Fruit fly (Drosophila melanogaster) whole organism, embryonic: Measurements from ENCODE around the gene CG6951.

ENCODE experiments used
- CG10366 ChIP-seq: fragments of 200-800 bp; sonication (Bioruptor generic); IDR thresholded peaks from 2 replicates; pipeline ENCODE4 v1.3.6; 2022; ENCODE audit warnings: missing biosample characterization, missing genetic modification characterization
- CG10462 ChIP-seq: fragments of 200-800 bp; sonication (Bioruptor generic); optimal IDR thresholded peaks from 2 replicates; lab custom pipeline; 2016; ENCODE audit warnings: missing biosample characterization, missing genetic modification characterization
- CG12155 ChIP-seq: fragments of 200-800 bp; sonication (Bioruptor generic); optimal IDR thresholded peaks from 3 replicates; lab custom pipeline; 2016; ENCODE audit warnings: missing biosample characterization, missing genetic modification characterization
- CG13424 ChIP-seq: fragments of 200-800 bp; sonication (Bioruptor generic); optimal IDR thresholded peaks from 2 replicates; lab custom pipeline; 2019; ENCODE audit warnings: missing biosample characterization, mild to moderate bottlenecking, missing genetic modification characterization, moderate library complexity
- CG13894 ChIP-seq: fragments of 200-800 bp; sonication (Bioruptor generic); optimal IDR thresholded peaks from 3 replicates; lab custom pipeline; 2018; ENCODE audit warnings: missing biosample characterization, mild to moderate bottlenecking, missing genetic modification characterization, moderate library complexity
- CG15073 ChIP-seq: fragments of 200-800 bp; sonication (Bioruptor generic); optimal IDR thresholded peaks from 2 replicates; lab custom pipeline; 2016; ENCODE audit warnings: missing biosample characterization, missing genetic modification characterization
- CG3838 ChIP-seq: fragments of 200-800 bp; sonication (Bioruptor generic); optimal IDR thresholded peaks from 3 replicates; lab custom pipeline; 2016; ENCODE audit warnings: missing biosample characterization, missing genetic modification characterization
- CG4328 ChIP-seq: fragments of 200-800 bp; sonication (Bioruptor generic); optimal IDR thresholded peaks from 3 replicates; lab custom pipeline; 2017; ENCODE audit warnings: missing biosample characterization, missing genetic modification reagents, missing genetic modification characterization
- CG7839 ChIP-seq: fragments of 200-800 bp; sonication (Bioruptor generic); optimal IDR thresholded peaks from 3 replicates; lab custom pipeline; 2018; ENCODE audit warnings: missing biosample characterization, mild to moderate bottlenecking, missing genetic modification characterization, moderate library complexity
- CkIIα-i1 ChIP-seq: fragments of 200-800 bp; sonication (Bioruptor generic); IDR thresholded peaks from 2 replicates; pipeline ENCODE4 v1.3.6; 2022; ENCODE audit warnings: missing biosample characterization, missing genetic modification characterization
- H2.0 ChIP-seq: fragments of 200-800 bp; sonication (Bioruptor generic); IDR thresholded peaks from 2 replicates; pipeline ENCODE4 v1.3.6; 2022; ENCODE audit warnings: missing biosample characterization, missing genetic modification characterization
- Hey ChIP-seq: fragments of 200-800 bp; sonication (Bioruptor generic); optimal IDR thresholded peaks from 3 replicates; lab custom pipeline; 2018; ENCODE audit warnings: missing biosample characterization, mild to moderate bottlenecking, missing genetic modification characterization
- Ssrp ChIP-seq: fragments of 200-800 bp; sonication (Bioruptor generic); optimal IDR thresholded peaks from 2 replicates; lab custom pipeline; 2018; ENCODE audit warnings: missing biosample characterization, mild to moderate bottlenecking, missing genetic modification characterization, moderate library complexity
- abd-A ChIP-seq: fragments of 200-800 bp; sonication (Bioruptor generic); optimal IDR thresholded peaks from 3 replicates; lab custom pipeline; 2019; ENCODE audit warnings: missing biosample characterization, mild to moderate bottlenecking, missing genetic modification characterization, moderate library complexity
- ase ChIP-seq: fragments of 200-800 bp; sonication (Bioruptor generic); IDR thresholded peaks from 3 replicates; pipeline ENCODE4 v1.3.6; 2022; ENCODE audit warnings: missing biosample characterization, missing genetic modification characterization
- cad ChIP-seq: fragments of >200 bp; optimal IDR thresholded peaks from 2 replicates; lab custom pipeline; 2017; ENCODE audit warnings: missing biosample characterization, missing genetic modification characterization
- cg ChIP-seq: fragments of 200-800 bp; sonication (Bioruptor generic); optimal IDR thresholded peaks from 3 replicates; lab custom pipeline; 2019; ENCODE audit warnings: missing biosample characterization, mild to moderate bottlenecking, missing genetic modification characterization, moderate library complexity
- ci ChIP-seq: fragments of 200-800 bp; sonication (Bioruptor generic); IDR thresholded peaks from 3 replicates; pipeline ENCODE4 v1.3.6; 2022; ENCODE audit warnings: missing biosample characterization, missing genetic modification characterization
- crp ChIP-seq, 2 experiments: fragments of 200-800 bp; sonication (Bioruptor generic); optimal IDR thresholded peaks; 2 replicates in 1 of 2; 3 replicates in 1 of 2; lab custom pipeline; 2017; ENCODE audit warnings: missing biosample characterization in 2 of 2, missing genetic modification characterization in 2 of 2, mild to moderate bottlenecking in 1 of 2, moderate library complexity in 1 of 2
- gsb-n ChIP-seq: fragments of 200-800 bp; sonication (Bioruptor generic); optimal IDR thresholded peaks from 3 replicates; lab custom pipeline; 2018; ENCODE audit warnings: missing biosample characterization, mild to moderate bottlenecking, missing genetic modification characterization
- ind ChIP-seq: fragments of 200-800 bp; sonication (Bioruptor generic); optimal IDR thresholded peaks from 3 replicates; lab custom pipeline; 2016; ENCODE audit warnings: missing biosample characterization, missing genetic modification characterization
- kah ChIP-seq: fragments of 200-800 bp; sonication (Bioruptor generic); optimal IDR thresholded peaks from 2 replicates; lab custom pipeline; 2018; ENCODE audit warnings: missing biosample characterization, mild to moderate bottlenecking, missing genetic modification characterization
- pho ChIP-seq: fragments of 200-800 bp; sonication (Bioruptor generic); optimal IDR thresholded peaks from 2 replicates; lab custom pipeline; 2016; ENCODE audit warnings: missing biosample characterization, missing genetic modification characterization
- ranshi ChIP-seq: fragments of 200-800 bp; sonication (Bioruptor generic); IDR thresholded peaks from 2 replicates; pipeline ENCODE4 v1.3.6; 2022; ENCODE audit warnings: missing biosample characterization, missing genetic modification characterization
- ro ChIP-seq: fragments of 200-800 bp; sonication (Bioruptor generic); IDR thresholded peaks from 2 replicates; pipeline ENCODE4 v1.3.6; 2022; ENCODE audit warnings: missing biosample characterization, missing genetic modification characterization
- scrt ChIP-seq: fragments of 200-800 bp; sonication (Bioruptor generic); optimal IDR thresholded peaks from 2 replicates; lab custom pipeline; 2018; ENCODE audit warnings: missing biosample characterization, mild to moderate bottlenecking, missing genetic modification characterization, moderate library complexity
- sob ChIP-seq: fragments of 200-800 bp; sonication (Bioruptor generic); IDR thresholded peaks from 2 replicates; pipeline ENCODE4 v1.3.6; 2022; ENCODE audit warnings: missing biosample characterization, missing genetic modification characterization
- tll ChIP-seq, 2 experiments: fragments of 200-800 bp in 1 of 2; fragments of >200 bp in 1 of 2; sonication (Bioruptor generic) in 1 of 2; optimal IDR thresholded peaks; 2 replicates each; lab custom pipeline; 2017 to 2019; ENCODE audit warnings: missing biosample characterization in 2 of 2, missing genetic modification characterization in 2 of 2, mild to moderate bottlenecking in 1 of 2, moderate library complexity in 1 of 2
- twi ChIP-seq: fragments of 200-800 bp; optimal IDR thresholded peaks from 2 replicates; lab custom pipeline; 2019; ENCODE audit warnings: missing biosample characterization, mild to moderate bottlenecking, missing genetic modification characterization, moderate library complexity
- zen ChIP-seq: fragments of 200-800 bp; sonication (Bioruptor generic); optimal IDR thresholded peaks from 3 replicates; lab custom pipeline; 2018; ENCODE audit warnings: missing biosample characterization, mild to moderate bottlenecking, missing genetic modification characterization, moderate library complexity

The CG6951 gene

dm6 chr3L:20281254-20281653 lies 40.2 kb downstream of the CG6951 start:
- TF ChIP-seq H2.0 (no peak), cad (peak; percentile 47), kah (GFP tag; lab: Kevin White, UChicago) (no peak), zen (tag; lab: Kevin White, UChicago) (peak; percentile 53), twi (tag; lab: Kevin White, UChicago) (peak; percentile 47), CkIIα-i1 (GFP tag; lab: Robert Waterston, UW) (no peak), Ssrp (tag; lab: Kevin White, UChicago) (no peak), ase (GFP tag; lab: Robert Waterston, UW) (no peak), sob (GFP tag; lab: Robert Waterston, UW) (no peak), CG3838 (GFP tag; lab: Kevin White, UChicago) (no peak), Hey (peak; percentile 62), scrt (GFP tag; lab: Kevin White, UChicago) (peak; percentile 11), CG13894 (tag; lab: Kevin White, UChicago) (peak; percentile 86), ro (GFP tag; lab: Robert Waterston, UW) (no peak), pho (GFP tag; lab: Kevin White, UChicago) (no peak), gsb-n (tag; lab: Kevin White, UChicago) (no peak), ind (no peak), ranshi (GFP tag; lab: Robert Waterston, UW) (no peak), CG15073 (GFP tag; lab: Kevin White, UChicago) (no peak), CG7839 (no peak), CG10462 (GFP tag; lab: Kevin White, UChicago) (no peak), tll (GFP tag; optimal IDR thresholded peaks at IDR 0.05; lab: Kevin White, UChicago) (peak in 1 of 2 experiments; percentile 63), CG4328 (GFP tag; lab: Kevin White, UChicago) (no peak), ci (GFP tag; lab: Robert Waterston, UW) (no peak), CG10366 (GFP tag; lab: Robert Waterston, UW) (no peak), CG12155 (GFP tag; lab: Kevin White, UChicago) (no peak), crp (GFP tag; optimal IDR thresholded peaks at IDR 0.05; lab: Kevin White, UChicago) (no peak)
- TF ChIP-seq, all 482 proteins: peak for 7

- TF ChIP-seq cg (GFP tag; lab: Kevin White, UChicago) = peak; percentile 28
- peak; percentile 93 for TF ChIP-seq CG13894 (tag; lab: Kevin White, UChicago)
- no peak for TF ChIP-seq CG13424 (tag; lab: Kevin White, UChicago)
- peak; percentile 16 for TF ChIP-seq abd-A
Observed at dm6 chr3L:20287046-20287445, 46.0 kb downstream of the CG6951 start.
